Worm (Caenorhabditis elegans) whole organism, L1 larva: ENCODE results near the gene mlc-1.
A peak's percentile ranks its signal among the peaks of the same experiment; 100 is the strongest.

Experiments used
- dsc-1 ChIP-seq: sonication (generic microtip); optimal IDR thresholded peaks from 2 replicates; lab custom pipeline; 2016; ENCODE audit warnings: mild to moderate bottlenecking, missing genetic modification characterization, missing compliant biosample characterization
- sox-4 ChIP-seq: sonication (generic microtip); optimal IDR thresholded peaks from 2 replicates; lab custom pipeline; 2016; ENCODE audit warnings: missing genetic modification characterization, missing compliant biosample characterization
- tbx-2 ChIP-seq: sonication (generic microtip); optimal IDR thresholded peaks from 2 replicates; lab custom pipeline; 2016; ENCODE audit warnings: missing genetic modification characterization, missing compliant biosample characterization

DNA sequence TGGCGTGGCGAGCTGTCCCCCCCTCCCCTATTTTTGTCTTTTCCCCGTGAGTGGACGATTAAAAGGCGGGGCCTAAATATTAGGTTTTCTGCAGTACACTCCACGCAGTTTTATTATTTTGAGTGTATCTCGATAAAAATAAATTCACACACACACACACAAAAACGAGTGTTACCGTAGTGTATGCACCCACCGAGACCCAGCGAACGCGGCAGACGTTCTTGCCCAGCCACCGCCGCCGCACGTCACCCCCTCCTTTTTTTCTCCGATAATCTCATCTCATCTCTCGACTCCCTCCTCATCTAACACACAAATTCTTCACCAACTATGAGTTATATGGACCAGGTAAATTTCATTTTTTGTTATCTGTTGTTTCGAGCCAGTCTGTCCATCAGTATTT, 24.8 kb upstream of the mlc-1 start, which contains the start of gene fubl-3:
- TF ChIP-seq tbx-2 (tag; lab: Kevin White, UChicago): peak; percentile 8
- TF ChIP-seq dsc-1 (tag; lab: Kevin White, UChicago): no peak
- TF ChIP-seq sox-4 (tag; lab: Kevin White, UChicago): no peak
